Worm (Caenorhabditis elegans) whole organism, L3 larva: ENCODE data around the gene C30F2.2.

Source experiments
- egl-5 ChIP-seq: fragments of 150-350 bp; optimal IDR thresholded peaks from 2 replicates; lab custom pipeline; 2017; ENCODE audit warnings: missing biosample characterization, missing genetic modification reagents, missing genetic modification characterization, inconsistent platforms
- fkh-2 ChIP-seq: fragments of 150-350 bp; optimal IDR thresholded peaks from 2 replicates; lab custom pipeline; 2014; ENCODE audit warnings: missing biosample characterization, missing genetic modification reagents, missing genetic modification characterization
- mdl-1 ChIP-seq: fragments of 150-350 bp; optimal IDR thresholded peaks from 2 replicates; lab custom pipeline; 2014; ENCODE audit warnings: missing biosample characterization, missing genetic modification characterization
- nfya-1 ChIP-seq: sonication (generic microtip); optimal IDR thresholded peaks from 2 replicates; lab custom pipeline; 2017; ENCODE audit warnings: missing genetic modification characterization, mild to moderate bottlenecking, missing compliant biosample characterization, antibody characterized with exemption, moderate library complexity; ENCODE audit not compliant: insufficient read depth
- nhr-11 ChIP-seq: fragments of 150-350 bp; optimal IDR thresholded peaks from 2 replicates; lab custom pipeline; 2014; ENCODE audit warnings: missing biosample characterization, missing genetic modification characterization
- nhr-237 ChIP-seq: fragments of 150-350 bp; optimal IDR thresholded peaks from 2 replicates; lab custom pipeline; 2014; ENCODE audit warnings: missing biosample characterization, missing genetic modification characterization
- ztf-11 ChIP-seq: fragments of 150-350 bp; optimal IDR thresholded peaks from 2 replicates; lab custom pipeline; 2014; ENCODE audit warnings: missing biosample characterization, missing genetic modification characterization

- no peak for TF ChIP-seq nhr-11 (tag; lab: Kevin White, UChicago)
- no peak for TF ChIP-seq nhr-237 (tag; lab: Kevin White, UChicago)
- no peak for TF ChIP-seq nfya-1 (tag; lab: Kevin White, UChicago)
- no peak for TF ChIP-seq egl-5 (tag; lab: Kevin White, UChicago)
- no peak for TF ChIP-seq fkh-2 (tag; lab: Kevin White, UChicago)
- no peak for TF ChIP-seq ztf-11 (tag; lab: Kevin White, UChicago)
- TF ChIP-seq mdl-1 (tag; lab: Kevin White, UChicago), result no peak
Measured at ce11 chrX:16055245-16055644, 29.8 kb downstream of the C30F2.2 start, which contains the start of gene T27A8.7.
